Worm (Caenorhabditis elegans) whole organism, midembryonic: ENCODE results near the gene gars-1.

Experiments used
- T22C8.4 ChIP-seq: fragments of 200-800 bp; sonication (Bioruptor generic); IDR thresholded peaks from 2 replicates; pipeline ENCODE4 v1.3.6; 2022; ENCODE audit warnings: missing genetic modification characterization, missing compliant biosample characterization
- klf-2 ChIP-seq: fragments of 200-800 bp; sonication (Bioruptor generic); conservative IDR thresholded peaks from 2 replicates; pipeline ENCODE4 v1.3.6; 2022; ENCODE audit warnings: missing genetic modification reagents, missing genetic modification characterization, missing compliant biosample characterization

DNA sequence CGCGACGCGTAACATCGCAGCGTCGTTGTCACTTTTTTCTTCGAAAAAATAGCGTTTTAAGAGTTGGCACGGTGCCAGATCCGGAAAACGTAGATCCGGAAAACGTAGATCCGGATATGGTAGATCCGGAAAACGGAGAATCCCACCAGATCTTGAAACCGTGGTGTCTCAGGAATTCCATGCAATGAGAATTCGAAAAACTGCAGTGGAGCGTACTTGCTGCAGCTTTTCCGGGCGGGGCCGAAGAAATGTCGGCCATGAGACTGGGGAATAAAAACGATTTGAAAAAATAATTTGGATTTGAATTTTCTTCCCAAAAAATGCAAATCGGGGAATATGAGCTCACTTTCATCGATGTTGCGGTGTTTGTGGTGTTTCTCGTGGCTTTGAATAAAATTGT lies 9.0 kb upstream of the gars-1 start, which contains the start of gene K10D2.5:
- TF ChIP-seq T22C8.4 (GFP tag; lab: Robert Waterston, UW) (peak; percentile 68; the same call in 1 of the 2 replicates), klf-2 (peak; percentile 86)
